Worm (Caenorhabditis elegans): ENCODE results near the gene F58E2.5.

DNA sequence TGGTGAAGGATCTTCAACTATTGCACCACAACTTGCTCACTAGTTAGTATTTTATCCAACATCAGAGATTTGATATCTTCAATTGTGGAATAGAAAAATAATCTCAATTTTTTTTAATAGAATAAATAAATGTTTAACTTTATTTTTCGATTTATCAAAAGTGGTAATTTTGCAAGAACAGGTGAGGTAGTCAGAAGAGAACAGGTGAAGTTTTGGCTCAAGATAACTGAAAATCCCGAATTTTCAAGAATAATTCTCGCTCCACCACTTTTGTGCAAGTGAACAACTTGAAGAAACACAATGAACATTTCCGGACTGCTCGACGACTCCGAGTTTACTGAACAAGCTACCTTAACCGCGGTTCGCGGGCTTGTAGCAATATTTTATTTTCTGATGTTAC lies 46.8 kb downstream of the F58E2.5 start, which contains the start of gene srz-78:
- TF ChIP-seq unc-62 (GFP tag; optimal IDR thresholded peaks at IDR 0.05) (no peak), lin-54 (GFP tag; optimal IDR thresholded peaks at IDR 0.05) (no peak), F49E8.2 (tag; optimal IDR thresholded peaks at IDR 0.05; ENCODE audit: insufficient read depth) (no peak), ekl-4 (GFP tag; IDR thresholded peaks at IDR 0.05) (no peak)
